Fruit fly (Drosophila melanogaster): ENCODE results near the gene Cp15.

The Cp15 gene

DNA sequence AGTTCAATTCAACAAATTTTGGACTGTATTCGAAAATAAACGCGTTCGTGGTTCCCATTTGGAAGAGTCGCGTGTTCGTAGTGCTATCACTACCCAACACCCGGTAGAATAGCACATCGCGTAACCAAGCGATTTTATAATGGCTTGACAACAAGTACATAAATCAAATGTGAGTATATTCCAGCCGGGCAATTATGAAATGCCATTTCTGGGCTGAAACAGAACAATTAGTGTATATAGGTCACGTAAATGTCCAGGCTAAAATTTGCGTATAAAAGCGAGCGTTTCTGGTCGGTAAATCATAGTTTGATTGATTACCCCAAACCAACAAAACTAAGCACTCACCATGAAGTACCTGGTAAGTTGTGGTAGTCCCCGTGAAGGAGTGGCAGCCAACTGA is at the start of gene Cp15:
TSS of gene Cp15 (plus strand) at position 301 of the 400 bp plus-strand sequence.
- TF ChIP-seq trem (tag; optimal IDR thresholded peaks at IDR 0.05), result no peak
- TF ChIP-seq Scr (GFP tag; IDR thresholded peaks at IDR 0.05; ENCODE audit: partially characterized antibody), result no peak
- TF ChIP-seq Oaz (GFP tag; IDR thresholded peaks at IDR 0.05), result no peak
- TF ChIP-seq CkIIα-i1 (GFP tag; IDR thresholded peaks at IDR 0.05), result no peak
- no peak for TF ChIP-seq pfk (GFP tag; optimal IDR thresholded peaks at IDR 0.05)
- TF ChIP-seq CG12942 (GFP tag; optimal IDR thresholded peaks at IDR 0.05), result no peak
- no peak for TF ChIP-seq CG12071 (GFP tag; optimal IDR thresholded peaks at IDR 0.05)
- TF ChIP-seq pum (GFP tag; optimal IDR thresholded peaks at IDR 0.05), result no peak
- no peak for TF ChIP-seq Xbp1 (GFP tag; optimal IDR thresholded peaks at IDR 0.05)
- no peak for TF ChIP-seq salm (tag; optimal IDR thresholded peaks at IDR 0.05)
- no peak for TF ChIP-seq MESR4 (GFP tag; optimal IDR thresholded peaks at IDR 0.05)
- no peak for TF ChIP-seq CG3838 (GFP tag; optimal IDR thresholded peaks at IDR 0.05)
- no peak for TF ChIP-seq dan (GFP tag; IDR thresholded peaks at IDR 0.05)
- no peak for TF ChIP-seq tap (tag; optimal IDR thresholded peaks at IDR 0.05)
- no peak for TF ChIP-seq Max (GFP tag; optimal IDR thresholded peaks at IDR 0.05)
- TF ChIP-seq CG11695 (GFP tag; IDR thresholded peaks at IDR 0.05), result no peak
- TF ChIP-seq fd102C (GFP tag; optimal IDR thresholded peaks at IDR 0.05), result no peak
- TF ChIP-seq Rfx (GFP tag; IDR thresholded peaks at IDR 0.05), result no peak
- no peak for TF ChIP-seq Mad (GFP tag; optimal IDR thresholded peaks at IDR 0.05)

DNA sequence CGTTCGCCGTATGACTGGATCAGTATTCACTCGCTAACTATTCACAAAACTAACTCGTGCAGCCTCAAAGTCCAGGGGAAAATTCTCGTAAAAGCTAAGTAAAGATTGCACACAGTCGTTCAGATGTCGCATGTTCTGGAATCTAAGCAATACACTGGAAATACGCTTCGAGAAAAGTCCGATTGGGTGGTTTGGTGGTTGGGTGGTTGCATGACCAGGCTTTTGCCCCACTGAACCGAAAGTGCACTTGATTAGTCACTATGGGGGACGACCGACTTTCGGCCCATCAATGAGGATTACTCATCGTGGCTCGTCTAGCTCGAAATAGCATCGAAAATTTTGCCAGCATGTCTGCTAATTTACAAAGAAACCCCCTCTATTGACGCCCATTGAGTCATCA is 47.9 kb upstream of the Cp15 start:
- TF ChIP-seq chinmo (GFP tag; IDR thresholded peaks at IDR 0.05; ENCODE audit: partially characterized antibody) (0 out of 4 replicates have a peak, but pooled peaks have one; percentile 35), Med (GFP tag) (peak; percentile 54), HHEX (GFP tag; optimal IDR thresholded peaks at IDR 0.05) (no peak)

DNA sequence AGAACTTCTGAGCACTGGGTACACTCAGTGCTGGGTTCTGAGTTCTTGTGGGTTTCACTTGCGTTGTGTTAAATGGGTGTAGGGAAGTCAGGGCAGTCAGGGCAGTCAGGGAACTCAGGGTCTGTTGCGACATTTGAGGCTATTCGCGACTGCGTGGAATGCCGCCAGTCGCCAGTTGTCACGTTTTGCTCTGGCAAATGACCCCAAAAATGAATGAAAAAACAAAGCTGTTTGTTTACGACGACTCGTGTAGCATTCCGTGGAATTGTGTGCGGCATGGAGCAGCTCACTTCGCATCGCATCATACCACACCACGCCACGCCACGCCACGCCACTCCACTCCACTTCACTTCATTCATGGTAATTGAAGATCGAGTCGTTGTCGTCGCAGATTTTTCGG is 47.0 kb upstream of the Cp15 start:
- TF ChIP-seq ranshi (GFP tag; IDR thresholded peaks at IDR 0.05), result no peak
- TF ChIP-seq CG32772 (GFP tag; IDR thresholded peaks at IDR 0.05), result no peak
- TF ChIP-seq Neu2 (GFP tag; optimal IDR thresholded peaks at IDR 0.05; ENCODE audit: borderline replicate concordance), result no peak
- no peak for TF ChIP-seq CG9797 (GFP tag; optimal IDR thresholded peaks at IDR 0.05)
- no peak for TF ChIP-seq ttk (GFP tag; IDR thresholded peaks at IDR 0.05)
- no peak for TF ChIP-seq CG14441 (GFP tag; IDR thresholded peaks at IDR 0.05)
- no peak for TF ChIP-seq Ets97D (GFP tag; optimal IDR thresholded peaks at IDR 0.05)
- no peak for TF ChIP-seq CG30403 (GFP tag; optimal IDR thresholded peaks at IDR 0.05)
- TF ChIP-seq dm (GFP tag; optimal IDR thresholded peaks at IDR 0.05), result no peak
- no peak for TF ChIP-seq CG12299 (tag; optimal IDR thresholded peaks at IDR 0.05)
- TF ChIP-seq NC2α (GFP tag; optimal IDR thresholded peaks at IDR 0.05), result no peak
- TF ChIP-seq CG9437 (GFP tag; optimal IDR thresholded peaks at IDR 0.05), result no peak
- TF ChIP-seq nerfin-1 (tag; optimal IDR thresholded peaks at IDR 0.05), result no peak
- TF ChIP-seq sqz (GFP tag; optimal IDR thresholded peaks at IDR 0.05), result no peak
- TF ChIP-seq Rx (GFP tag; IDR thresholded peaks at IDR 0.05), result no peak
- no peak for TF ChIP-seq Trl (optimal IDR thresholded peaks at IDR 0.05)
- no peak for TF ChIP-seq Trl (GFP tag; optimal IDR thresholded peaks at IDR 0.05)
- TF ChIP-seq sd (tag; optimal IDR thresholded peaks at IDR 0.05), result peak; percentile 71
- TF ChIP-seq CG1529 (GFP tag; optimal IDR thresholded peaks at IDR 0.05), result no peak
- no peak for TF ChIP-seq tgo (GFP tag; IDR thresholded peaks at IDR 0.05)
- TF ChIP-seq MTF-1 (GFP tag; optimal IDR thresholded peaks at IDR 0.05; ENCODE audit: borderline replicate concordance), result no peak
- no peak for TF ChIP-seq Nf-YC (tag; optimal IDR thresholded peaks at IDR 0.05)
- no peak for TF ChIP-seq sna (GFP tag; IDR thresholded peaks at IDR 0.05; ENCODE audit: partially characterized antibody)
- TF ChIP-seq NFAT (GFP tag; IDR thresholded peaks at IDR 0.05), result 0 out of 2 replicates have a peak, but pooled peaks have one; percentile 27
- TF ChIP-seq cwo (GFP tag; optimal IDR thresholded peaks at IDR 0.05), result peak; percentile 49
- 0 out of 4 replicates have a peak, but pooled peaks have one; percentile 8 for TF ChIP-seq chinmo (GFP tag; IDR thresholded peaks at IDR 0.05; ENCODE audit: partially characterized antibody)
- no peak for TF ChIP-seq D19A (tag; optimal IDR thresholded peaks at IDR 0.05)
- TF ChIP-seq nom (GFP tag; optimal IDR thresholded peaks at IDR 0.05), result peak; percentile 2
- TF ChIP-seq CG8924 (tag; optimal IDR thresholded peaks at IDR 0.05), result no peak

Measured in whole organism, embryonic.